Fruit fly (Drosophila melanogaster): ENCODE data around the gene RpL22.
A peak's percentile ranks its signal among the peaks of the same experiment; 100 is the strongest.

The RpL22 gene

DNA sequence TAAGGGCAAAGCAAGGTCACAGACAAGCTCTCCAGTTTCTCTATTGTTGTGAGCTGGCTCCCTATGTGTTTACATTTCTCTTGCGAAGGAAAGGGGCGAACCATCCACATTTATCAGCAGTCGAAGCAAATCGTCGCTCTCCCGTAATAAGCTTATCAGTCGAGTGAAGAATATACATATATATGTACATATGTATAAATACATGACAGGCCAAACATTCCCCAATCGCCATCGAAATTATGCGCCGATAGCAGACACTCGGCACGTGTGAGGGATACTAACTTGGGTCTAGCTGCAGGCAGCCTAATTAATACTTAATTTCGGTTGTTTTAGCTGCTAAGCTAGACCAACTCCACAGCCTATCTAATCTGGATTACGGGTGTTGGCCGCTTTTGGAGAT is 8.1 kb downstream of the RpL22 start (continued):
- TF ChIP-seq CG30020 (tag; optimal IDR thresholded peaks at IDR 0.05) (no peak), CG4404 (GFP tag; IDR thresholded peaks at IDR 0.05) (no peak), CG15696 (tag; optimal IDR thresholded peaks at IDR 0.05) (no peak), vvl (GFP tag; IDR thresholded peaks at IDR 0.05) (0 out of 2 replicates have a peak, but pooled peaks have one; percentile 11), sd (tag; optimal IDR thresholded peaks at IDR 0.05) (peak; percentile 69), CG31388 (GFP tag; optimal IDR thresholded peaks at IDR 0.05) (no peak), Dp (GFP tag; optimal IDR thresholded peaks at IDR 0.05) (no peak), Sin3A (optimal IDR thresholded peaks at IDR 0.05) (no peak), Rfx (GFP tag; IDR thresholded peaks at IDR 0.05) (no peak)

DNA sequence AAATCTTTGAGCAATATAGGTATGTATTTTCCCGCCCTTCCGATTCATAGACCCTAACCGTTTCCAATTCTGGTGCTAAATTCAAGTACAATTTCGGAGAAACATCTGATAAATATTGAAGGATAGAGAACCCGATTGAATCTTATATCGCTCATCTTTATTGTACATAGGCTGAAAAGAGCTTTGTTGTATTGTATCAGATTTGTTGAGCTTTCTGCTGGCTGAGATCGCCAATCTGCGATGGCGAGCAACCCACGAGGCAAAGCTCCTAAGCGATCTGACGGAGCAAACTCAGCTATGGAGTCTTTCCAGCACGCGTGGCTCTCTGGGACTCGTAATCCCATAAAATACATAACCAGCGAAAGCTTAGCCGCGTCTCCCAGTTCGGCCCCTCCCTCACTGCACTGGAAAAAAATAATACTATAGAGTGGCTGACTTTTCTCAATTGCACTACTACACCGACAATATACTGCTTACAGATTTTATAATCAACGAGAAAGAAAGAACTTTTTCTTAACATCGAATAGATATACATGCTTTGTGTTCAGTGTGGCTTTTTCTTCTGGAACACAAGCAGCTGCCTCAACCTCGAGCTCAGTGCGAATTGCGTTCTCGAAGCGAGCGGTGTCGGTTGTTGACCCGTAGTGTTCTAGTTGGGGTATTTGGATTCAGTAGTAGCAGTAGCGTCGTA is 9.1 kb downstream of the RpL22 start:
- TF ChIP-seq otp (GFP tag; IDR thresholded peaks at IDR 0.05), result peak; percentile 86
- peak; percentile 37 for TF ChIP-seq slou (GFP tag; optimal IDR thresholded peaks at IDR 0.05)
- peak; percentile 80 for TF ChIP-seq NK7.1 (GFP tag; optimal IDR thresholded peaks at IDR 0.05)
- TF ChIP-seq fd96Cb (tag; optimal IDR thresholded peaks at IDR 0.05), result peak; percentile 59
- peak; percentile 21 for TF ChIP-seq CG5180 (GFP tag; optimal IDR thresholded peaks at IDR 0.05)
- TF ChIP-seq CG17912 (GFP tag; optimal IDR thresholded peaks at IDR 0.05), result no peak
- TF ChIP-seq mld (GFP tag; IDR thresholded peaks at IDR 0.05; ENCODE audit: partially characterized antibody), result no peak
- peak; percentile 84 for TF ChIP-seq CG11085 (GFP tag; IDR thresholded peaks at IDR 0.05)
- TF ChIP-seq CG8290 (GFP tag; optimal IDR thresholded peaks at IDR 0.05), result peak; percentile 16
- TF ChIP-seq CG8290 (tag; optimal IDR thresholded peaks at IDR 0.05), result peak in 1 of 2 experiments; percentile 89
- peak; percentile 61 for TF ChIP-seq phol (tag; optimal IDR thresholded peaks at IDR 0.05)
- no peak for TF ChIP-seq CG30020 (tag; optimal IDR thresholded peaks at IDR 0.05)
- TF ChIP-seq run (tag; optimal IDR thresholded peaks at IDR 0.05), result peak; percentile 8
- TF ChIP-seq CG3838 (GFP tag; optimal IDR thresholded peaks at IDR 0.05), result peak; percentile 56
- TF ChIP-seq knrl (GFP tag; IDR thresholded peaks at IDR 0.05; ENCODE audit: partially characterized antibody), result no peak
- peak; percentile 68 for TF ChIP-seq CG5245 (GFP tag; optimal IDR thresholded peaks at IDR 0.05)
- no peak for TF ChIP-seq Bgb (GFP tag; IDR thresholded peaks at IDR 0.05; ENCODE audit: partially characterized antibody)
- TF ChIP-seq sima (GFP tag; optimal IDR thresholded peaks at IDR 0.05), result peak; percentile 45
- TF ChIP-seq CG3163 (GFP tag; optimal IDR thresholded peaks at IDR 0.05), result peak; percentile 51
- TF ChIP-seq CG14965 (GFP tag; optimal IDR thresholded peaks at IDR 0.05; ENCODE audit: borderline replicate concordance), result peak; percentile 46
- peak; percentile 8 for TF ChIP-seq NC2α (GFP tag; optimal IDR thresholded peaks at IDR 0.05)
- TF ChIP-seq esg (GFP tag; conservative IDR thresholded peaks at IDR 0.05), result peak; percentile 53; the same call in 1 of the 2 replicates
- TF ChIP-seq trem (tag; optimal IDR thresholded peaks at IDR 0.05), result peak; percentile 26
- TF ChIP-seq Aef1 (GFP tag; IDR thresholded peaks at IDR 0.05), result peak; percentile 78
- TF ChIP-seq CrebB (tag; optimal IDR thresholded peaks at IDR 0.05), result peak; percentile 69
- TF ChIP-seq CG7556 (GFP tag; optimal IDR thresholded peaks at IDR 0.05), result peak; percentile 81
- no peak for TF ChIP-seq CG1832 (GFP tag; optimal IDR thresholded peaks at IDR 0.05)
- TF ChIP-seq Gug (GFP tag; IDR thresholded peaks at IDR 0.05), result peak; percentile 80; the same call in 3 of the 4 replicates
- peak; percentile 84 for TF ChIP-seq CG30403 (GFP tag; optimal IDR thresholded peaks at IDR 0.05)
- no peak for TF ChIP-seq CG33557 (GFP tag; optimal IDR thresholded peaks at IDR 0.05)
- TF ChIP-seq tin (GFP tag; optimal IDR thresholded peaks at IDR 0.05), result peak; percentile 78
- TF ChIP-seq CG11398 (GFP tag; optimal IDR thresholded peaks at IDR 0.05), result peak; percentile 66
- peak; percentile 63 for TF ChIP-seq B-H2 (GFP tag; optimal IDR thresholded peaks at IDR 0.05)
- peak; percentile 68 for TF ChIP-seq ash1 (GFP tag; optimal IDR thresholded peaks at IDR 0.05)
- TF ChIP-seq Blimp-1 (GFP tag; optimal IDR thresholded peaks at IDR 0.05), result peak; percentile 72
- peak; percentile 87 for TF ChIP-seq gem (tag; optimal IDR thresholded peaks at IDR 0.05)
- TF ChIP-seq CG10147 (GFP tag; optimal IDR thresholded peaks at IDR 0.05), result peak; percentile 86
- no peak for TF ChIP-seq cg (GFP tag; optimal IDR thresholded peaks at IDR 0.05)
- TF ChIP-seq Hr3 (GFP tag; optimal IDR thresholded peaks at IDR 0.05), result peak; percentile 58
- TF ChIP-seq Nf-YB (GFP tag; optimal IDR thresholded peaks at IDR 0.05), result peak; percentile 59
- no peak for TF ChIP-seq Hr39 (optimal IDR thresholded peaks at IDR 0.05)
